Worm (Caenorhabditis elegans): ENCODE results near the gene str-6.

str-6 gene

DNA sequence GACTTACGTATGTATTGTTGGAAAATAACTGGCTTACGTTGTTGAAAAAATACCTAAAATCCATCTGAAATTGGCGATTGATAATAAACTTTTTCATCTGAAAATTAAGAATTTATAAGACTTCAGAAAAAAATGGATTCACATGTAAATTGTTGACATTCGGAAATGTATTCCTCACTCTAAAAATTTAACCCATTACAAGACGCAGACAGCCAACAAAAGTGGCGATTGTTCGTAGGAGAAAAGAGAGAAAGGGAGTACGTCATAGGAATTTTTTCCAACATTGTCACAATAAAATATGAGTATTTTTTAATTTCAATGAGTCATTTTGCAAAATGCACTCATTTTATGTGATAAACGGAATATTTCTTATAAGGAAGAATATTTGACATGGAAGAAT, 31.5 kb downstream of the str-6 start, which contains the start of gene Y6E2A.5:
Y6E2A.5 (minus strand) TSS at position 101 of the 400 bp plus-strand sequence.
- TF ChIP-seq C34F6.9 (tag; optimal IDR thresholded peaks at IDR 0.05), result no peak

DNA sequence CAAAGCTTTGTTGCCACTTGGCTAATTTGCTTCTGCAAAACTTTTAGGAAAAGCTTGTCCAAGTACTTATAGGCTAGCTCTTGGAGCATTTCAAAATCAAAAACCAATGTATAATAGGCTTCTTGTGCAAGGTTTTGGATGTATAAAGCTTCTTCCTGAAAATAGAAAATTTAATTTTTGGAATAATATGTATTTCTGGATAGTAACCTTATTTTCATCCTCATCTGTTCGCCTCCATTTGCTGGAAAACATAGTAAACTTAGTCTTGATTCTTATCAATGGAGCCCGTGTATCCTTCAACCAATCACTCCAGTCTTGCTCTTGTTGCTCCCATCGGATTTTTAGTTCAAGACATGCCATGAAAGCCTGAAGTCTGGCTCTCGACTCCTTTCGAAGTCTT, 33.4 kb downstream of the str-6 start, which contains the start of gene Y6E2A.4:
Y6E2A.4 (minus strand) TSS at position 101 of the 400 bp plus-strand sequence.
- TF ChIP-seq blmp-1 (tag; optimal IDR thresholded peaks at IDR 0.05; ENCODE audit: insufficient read depth), result no peak
- TF ChIP-seq nhr-129 (tag; optimal IDR thresholded peaks at IDR 0.05), result no peak
- no peak for TF ChIP-seq Y55F3AM.14 (GFP tag; optimal IDR thresholded peaks at IDR 0.05)
- TF ChIP-seq mbf-1 (tag; optimal IDR thresholded peaks at IDR 0.05), result no peak
- TF ChIP-seq nhr-10 (tag; optimal IDR thresholded peaks at IDR 0.05), result no peak
- no peak for TF ChIP-seq mdl-1 (tag; optimal IDR thresholded peaks at IDR 0.05)
- no peak for TF ChIP-seq lin-11 (tag; optimal IDR thresholded peaks at IDR 0.05)
- TF ChIP-seq nhr-12 (tag; optimal IDR thresholded peaks at IDR 0.05), result no peak
- no peak for TF ChIP-seq crh-2 (tag; optimal IDR thresholded peaks at IDR 0.05)
- no peak for TF ChIP-seq aly-2 (tag; optimal IDR thresholded peaks at IDR 0.05)
- no peak for TF ChIP-seq alr-1 (tag; optimal IDR thresholded peaks at IDR 0.05)
- TF ChIP-seq unc-55 (GFP tag; optimal IDR thresholded peaks at IDR 0.05), result no peak
- TF ChIP-seq egl-27 (tag; optimal IDR thresholded peaks at IDR 0.05), result no peak
- no peak for TF ChIP-seq ceh-82 (tag; optimal IDR thresholded peaks at IDR 0.05)
- no peak for TF ChIP-seq ztf-11 (tag; optimal IDR thresholded peaks at IDR 0.05)
- no peak for TF ChIP-seq unc-62 (GFP tag; optimal IDR thresholded peaks at IDR 0.05)

DNA sequence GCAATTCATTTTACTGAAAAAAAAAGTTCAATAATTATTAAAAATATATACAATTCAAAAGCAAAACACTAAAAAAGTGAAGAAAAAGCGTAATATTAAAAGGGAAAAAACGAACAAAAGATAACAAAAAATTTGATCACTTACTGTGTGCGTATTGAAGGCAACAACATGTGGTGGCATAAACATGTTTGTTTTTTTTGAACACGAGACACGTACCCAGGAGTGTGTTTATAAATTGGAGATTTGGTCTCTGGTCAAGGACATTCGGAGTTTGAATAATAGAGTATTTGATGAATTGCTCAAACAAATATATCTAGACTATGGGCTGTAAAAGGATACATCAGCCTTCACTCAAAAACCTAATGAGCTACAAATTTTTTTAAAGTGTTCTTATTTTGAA, 34.4 kb downstream of the str-6 start:
- TF ChIP-seq lsy-2 (tag; optimal IDR thresholded peaks at IDR 0.05) (no peak), gmeb-1 (tag; optimal IDR thresholded peaks at IDR 0.05) (no peak), blmp-1 (tag; optimal IDR thresholded peaks at IDR 0.05; ENCODE audit: insufficient read depth) (no peak), sma-9 (GFP tag; optimal IDR thresholded peaks at IDR 0.05) (no peak), sma-9 (tag; optimal IDR thresholded peaks at IDR 0.05) (no peak), ceh-82 (tag; optimal IDR thresholded peaks at IDR 0.05) (no peak), crh-2 (tag; optimal IDR thresholded peaks at IDR 0.05) (no peak), nhr-6 (tag; optimal IDR thresholded peaks at IDR 0.05) (no peak), R02D3.7 (tag; optimal IDR thresholded peaks at IDR 0.05) (no peak), ztf-11 (tag; optimal IDR thresholded peaks at IDR 0.05) (no peak), zag-1 (tag; optimal IDR thresholded peaks at IDR 0.05) (no peak), fos-1 (tag; optimal IDR thresholded peaks at IDR 0.05) (no peak), lin-11 (tag; optimal IDR thresholded peaks at IDR 0.05) (no peak), sem-4 (tag; optimal IDR thresholded peaks at IDR 0.05) (no peak), unc-55 (GFP tag; optimal IDR thresholded peaks at IDR 0.05) (no peak), nhr-77 (tag; optimal IDR thresholded peaks at IDR 0.05) (no peak), peb-1 (tag; optimal IDR thresholded peaks at IDR 0.05) (no peak), mdl-1 (tag; optimal IDR thresholded peaks at IDR 0.05) (no peak), ceh-16 (tag; optimal IDR thresholded peaks at IDR 0.05) (no peak), egl-27 (tag; optimal IDR thresholded peaks at IDR 0.05) (no peak)

DNA sequence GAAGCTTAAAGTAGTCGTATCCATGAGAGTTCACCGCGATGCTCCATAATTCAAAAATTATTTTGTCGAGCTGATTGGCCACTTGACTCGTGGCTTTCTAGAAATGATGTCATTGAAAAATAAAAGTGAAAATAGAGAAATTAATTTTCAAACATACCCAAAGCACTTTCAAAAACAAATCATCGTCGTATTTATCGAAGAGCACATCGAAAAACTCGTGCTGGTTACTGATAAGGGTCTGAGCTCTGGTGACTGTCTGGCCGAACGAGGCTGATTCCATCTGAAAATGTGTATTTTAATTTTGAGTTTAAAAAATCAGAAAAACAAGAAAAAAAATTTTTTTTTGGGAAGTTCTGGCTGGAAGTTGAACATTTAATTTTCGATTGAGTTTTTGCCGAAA, 37.6 kb downstream of the str-6 start:
- TF ChIP-seq lin-11 (tag; optimal IDR thresholded peaks at IDR 0.05) (no peak), snpc-4 (tag; optimal IDR thresholded peaks at IDR 0.05) (no peak), ztf-1 (GFP tag; conservative IDR thresholded peaks at IDR 0.05) (no peak), nhr-129 (tag; optimal IDR thresholded peaks at IDR 0.05) (no peak), skn-1 (tag; optimal IDR thresholded peaks at IDR 0.05) (no peak), F13H6.1 (tag; optimal IDR thresholded peaks at IDR 0.05) (no peak), lin-13 (GFP tag; optimal IDR thresholded peaks at IDR 0.05) (no peak), peb-1 (tag; optimal IDR thresholded peaks at IDR 0.05) (no peak), nhr-25 (tag; optimal IDR thresholded peaks at IDR 0.05) (no peak), lin-39 (tag; optimal IDR thresholded peaks at IDR 0.05) (no peak), R02D3.7 (tag; optimal IDR thresholded peaks at IDR 0.05) (no peak), ceh-82 (tag; optimal IDR thresholded peaks at IDR 0.05) (no peak), nhr-10 (tag; optimal IDR thresholded peaks at IDR 0.05) (no peak), nhr-77 (tag; optimal IDR thresholded peaks at IDR 0.05) (no peak), nhr-21 (tag; optimal IDR thresholded peaks at IDR 0.05) (no peak), mdl-1 (tag; optimal IDR thresholded peaks at IDR 0.05) (no peak), alr-1 (tag; optimal IDR thresholded peaks at IDR 0.05) (no peak), egl-27 (tag; optimal IDR thresholded peaks at IDR 0.05) (no peak), mab-5 (tag; optimal IDR thresholded peaks at IDR 0.05) (no peak), Y55F3AM.14 (GFP tag; optimal IDR thresholded peaks at IDR 0.05) (no peak)
